Worm (Caenorhabditis elegans): ENCODE data around the gene gcc-1.

gcc-1 gene

ce11 chrX:3112946-3113427 is 46.8 kb upstream of the gcc-1 start, which contains the start of gene gpd-3 (continued):
- TF ChIP-seq B0035.1 (tag; optimal IDR thresholded peaks at IDR 0.05) (peak; percentile 51), T07F8.4 (tag; optimal IDR thresholded peaks at IDR 0.05) (no peak)

DNA sequence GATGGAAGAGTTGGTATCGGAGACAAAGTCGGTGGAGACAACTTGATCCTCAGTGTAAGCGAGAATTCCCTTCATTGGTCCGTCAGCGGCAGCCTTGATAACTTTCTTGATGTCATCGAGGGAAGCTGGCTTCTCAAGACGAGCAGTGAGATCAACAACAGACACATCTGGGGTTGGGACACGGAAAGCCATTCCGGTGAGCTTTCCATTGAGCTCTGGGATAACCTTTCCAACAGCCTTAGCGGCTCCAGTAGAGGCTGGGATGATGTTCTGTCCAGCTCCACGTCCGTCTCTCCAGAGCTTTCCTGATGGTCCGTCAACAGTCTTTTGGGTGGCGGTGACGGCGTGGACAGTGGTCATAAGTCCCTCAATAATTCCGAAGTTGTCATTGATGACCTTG is 46.0 kb upstream of the gcc-1 start:
- TF ChIP-seq egl-18 (GFP tag; IDR thresholded peaks at IDR 0.05) (0 out of 2 replicates have a peak, but pooled peaks have one; percentile 9), madf-3 (GFP tag; IDR thresholded peaks at IDR 0.05) (0 out of 2 replicates have a peak, but pooled peaks have one; percentile 58), Y53G8AR.9 (GFP tag; conservative IDR thresholded peaks at IDR 0.05) (peak; percentile 45)

ce11 chrX:3114306-3115133 is 45.2 kb upstream of the gcc-1 start, which contains the start of gene gpd-2:
Gene gpd-2, minus strand, starts transcription at chrX:3114689.
- TF ChIP-seq tlf-1 (GFP tag; optimal IDR thresholded peaks at IDR 0.05): no peak
- TF ChIP-seq dox-1 (GFP tag; IDR thresholded peaks at IDR 0.05): 0 out of 2 replicates have a peak, but pooled peaks have one; percentile 22
- peak; percentile 43; the same call in 1 of the 2 replicates for TF ChIP-seq madf-3 (GFP tag; IDR thresholded peaks at IDR 0.05)
- peak; percentile 80 for TF ChIP-seq ZK185.1 (tag; optimal IDR thresholded peaks at IDR 0.05; ENCODE audit: poor library complexity, severe bottlenecking)
- peak; percentile 66 for TF ChIP-seq nfyb-1 (GFP tag; IDR thresholded peaks at IDR 0.05)
- no peak for TF ChIP-seq dpff-1 (tag; optimal IDR thresholded peaks at IDR 0.05)
- no peak for TF ChIP-seq ztf-26 (tag; optimal IDR thresholded peaks at IDR 0.05)
- TF ChIP-seq Y53F4B.3 (GFP tag; IDR thresholded peaks at IDR 0.05): no peak
- 0 out of 2 replicates have a peak, but pooled peaks have one; percentile 31 for TF ChIP-seq let-526 (GFP tag; IDR thresholded peaks at IDR 0.05)
- no peak for TF ChIP-seq snpc-1.1 (tag; optimal IDR thresholded peaks at IDR 0.05; ENCODE audit: insufficient read depth)
- peak; percentile 23; the same call in 1 of the 2 replicates for TF ChIP-seq ekl-4 (GFP tag; IDR thresholded peaks at IDR 0.05)

ce11 chrX:3115134-3116032 is 44.4 kb upstream of the gcc-1 start:
- TF ChIP-seq unc-130 (GFP tag; optimal IDR thresholded peaks at IDR 0.05) (no peak), repo-1 (tag; optimal IDR thresholded peaks at IDR 0.05) (no peak), hmg-20 (GFP tag; IDR thresholded peaks at IDR 0.05) (no peak), B0336.3 (GFP tag; IDR thresholded peaks at IDR 0.05) (no peak), bed-1 (GFP tag; IDR thresholded peaks at IDR 0.05) (no peak), madf-6 (GFP tag; IDR thresholded peaks at IDR 0.05) (no peak), ztf-26 (tag; optimal IDR thresholded peaks at IDR 0.05) (no peak), nhr-120 (GFP tag; IDR thresholded peaks at IDR 0.05) (no peak), tlf-1 (GFP tag; optimal IDR thresholded peaks at IDR 0.05) (peak; percentile 22), let-526 (GFP tag; IDR thresholded peaks at IDR 0.05) (0 out of 2 replicates have a peak, but pooled peaks have one; percentile 5), lin-26 (GFP tag; IDR thresholded peaks at IDR 0.05) (peak; percentile 35; the same call in 1 of the 2 replicates), snpc-3.4 (tag; optimal IDR thresholded peaks at IDR 0.05) (no peak), nhr-80 (tag; optimal IDR thresholded peaks at IDR 0.05) (peak; percentile 23), C06A6.2 (GFP tag; conservative IDR thresholded peaks at IDR 0.05) (peak; percentile 37; the same call in 1 of the 2 replicates), fkh-3 (tag; optimal IDR thresholded peaks at IDR 0.05) (no peak), snpc-1.1 (tag; optimal IDR thresholded peaks at IDR 0.05; ENCODE audit: insufficient read depth) (no peak), snpc-4 (GFP tag; optimal IDR thresholded peaks at IDR 0.05) (no peak), snpc-4 (tag; optimal IDR thresholded peaks at IDR 0.05) (no peak), lin-35 (GFP tag; optimal IDR thresholded peaks at IDR 0.05) (peak in 1 of 3 experiments; percentile 6), ekl-4 (GFP tag; IDR thresholded peaks at IDR 0.05) (peak; percentile 6; the same call in 1 of the 2 replicates), lir-1 (GFP tag; conservative IDR thresholded peaks at IDR 0.05) (peak; percentile 26; the same call in 1 of the 2 replicates), madf-3 (GFP tag; IDR thresholded peaks at IDR 0.05) (no peak), ceh-91 (GFP tag; IDR thresholded peaks at IDR 0.05) (no peak), dpl-1 (GFP tag; optimal IDR thresholded peaks at IDR 0.05) (no peak), nfyb-1 (GFP tag; IDR thresholded peaks at IDR 0.05) (no peak; the same call in 1 of the 2 replicates), egl-18 (GFP tag; IDR thresholded peaks at IDR 0.05) (no peak), B0261.1 (tag; optimal IDR thresholded peaks at IDR 0.05) (no peak), F57A8.1 (GFP tag; optimal IDR thresholded peaks at IDR 0.05) (no peak), attf-6 (GFP tag; IDR thresholded peaks at IDR 0.05) (no peak), Y53G8AR.9 (GFP tag; conservative IDR thresholded peaks at IDR 0.05) (peak; percentile 58), zfh-2 (GFP tag; conservative IDR thresholded peaks at IDR 0.05) (peak; percentile 59)
